Worm (Caenorhabditis elegans) whole organism, mixed stage, embryonic: ENCODE measurements around the gene K11H12.6.

ENCODE experiments used
- blmp-1 ChIP-seq: fragments of 150-350 bp; optimal IDR thresholded peaks from 2 replicates; lab custom pipeline; 2014; ENCODE audit warnings: missing biosample characterization, missing genetic modification characterization
- ham-2 ChIP-seq: fragments of 200-800 bp; sonication (Bioruptor generic); optimal IDR thresholded peaks from 2 replicates; lab custom pipeline; 2018; ENCODE audit warnings: mild to moderate bottlenecking, missing genetic modification characterization, missing compliant biosample characterization
- mep-1 ChIP-seq: fragments of 150-350 bp; optimal IDR thresholded peaks from 2 replicates; lab custom pipeline; 2017; ENCODE audit warnings: missing biosample characterization, missing genetic modification reagents, missing genetic modification characterization, inconsistent platforms
- nhr-2 ChIP-seq: fragments of 150-350 bp; optimal IDR thresholded peaks from 2 replicates; lab custom pipeline; 2014; ENCODE audit warnings: missing biosample characterization, missing genetic modification characterization
- nhr-28 ChIP-seq: fragments of 150-350 bp; optimal IDR thresholded peaks from 2 replicates; lab custom pipeline; 2014; ENCODE audit warnings: missing biosample characterization, missing genetic modification characterization
- nhr-76 ChIP-seq: sonication (generic microtip); optimal IDR thresholded peaks from 2 replicates; lab custom pipeline; 2017; ENCODE audit warnings: missing biosample characterization, missing genetic modification characterization
- unc-39 ChIP-seq: fragments of 150-350 bp; optimal IDR thresholded peaks from 2 replicates; lab custom pipeline; 2014; ENCODE audit warnings: missing biosample characterization, missing genetic modification characterization
- unc-62 ChIP-seq: fragments of 150-350 bp; optimal IDR thresholded peaks from 2 replicates; lab custom pipeline; 2014; ENCODE audit warnings: missing biosample characterization, missing genetic modification reagents, missing genetic modification characterization

ce11 chrIV:707635-708034, 40.5 kb downstream of the K11H12.6 start, which contains the start of gene cutl-26:
- TF ChIP-seq nhr-28 (tag; lab: Kevin White, UChicago) (no peak), mep-1 (tag; lab: Kevin White, UChicago) (no peak), ham-2 (no peak), unc-62 (GFP tag; lab: Kevin White, UChicago) (no peak), nhr-2 (tag; lab: Kevin White, UChicago) (no peak), unc-39 (no peak), blmp-1 (tag; lab: Kevin White, UChicago) (no peak), nhr-76 (tag; lab: Kevin White, UChicago) (no peak)
